Worm (Caenorhabditis elegans): ENCODE data around the gene str-113.
A peak's percentile ranks its signal among the peaks of the same experiment; 100 is the strongest.

- peak; percentile 42 for TF ChIP-seq egl-27 (tag; optimal IDR thresholded peaks at IDR 0.05)
- peak; percentile 28 for TF ChIP-seq ztf-4 (tag; optimal IDR thresholded peaks at IDR 0.05)
- no peak for TF ChIP-seq unc-62 (GFP tag; optimal IDR thresholded peaks at IDR 0.05)
- TF ChIP-seq ceh-82 (tag; optimal IDR thresholded peaks at IDR 0.05): no peak
- TF ChIP-seq nhr-237 (tag; optimal IDR thresholded peaks at IDR 0.05): no peak
- TF ChIP-seq nhr-12 (tag; optimal IDR thresholded peaks at IDR 0.05): no peak
- TF ChIP-seq fos-1 (tag; optimal IDR thresholded peaks at IDR 0.05): peak; percentile 68
- no peak for TF ChIP-seq nhr-11 (tag; optimal IDR thresholded peaks at IDR 0.05)
- TF ChIP-seq lin-39 (tag; optimal IDR thresholded peaks at IDR 0.05): no peak
- TF ChIP-seq nhr-6 (tag; optimal IDR thresholded peaks at IDR 0.05): no peak
- no peak for TF ChIP-seq ama-1 (optimal IDR thresholded peaks at IDR 0.05)
- peak in 1 of 2 experiments; percentile 40 for TF ChIP-seq mdl-1 (tag; optimal IDR thresholded peaks at IDR 0.05)
- no peak for TF ChIP-seq snpc-4 (tag; optimal IDR thresholded peaks at IDR 0.05)
Observed at ce11 chrV:3703888-3704287, 37.1 kb upstream of the str-113 start.
